Worm (Caenorhabditis elegans) whole organism, L2 larva: ENCODE results near the gene F01F1.14.

Experiments
- F13H6.1 ChIP-seq: sonication (generic microtip); optimal IDR thresholded peaks from 2 replicates; lab custom pipeline; 2016; ENCODE audit warnings: missing genetic modification characterization, missing compliant biosample characterization
- R02D3.7 ChIP-seq: fragments of 150-350 bp; optimal IDR thresholded peaks from 2 replicates; lab custom pipeline; 2014; ENCODE audit warnings: missing biosample characterization, missing genetic modification characterization
- ama-1 ChIP-seq: fragments of 150-350 bp; optimal IDR thresholded peaks from 2 replicates; lab custom pipeline; 2018; ENCODE audit warnings: inconsistent platforms
- blmp-1 ChIP-seq: sonication (generic microtip); optimal IDR thresholded peaks from 2 replicates; lab custom pipeline; 2017; ENCODE audit warnings: missing genetic modification characterization, mild to moderate bottlenecking, missing compliant biosample characterization, antibody characterized with exemption, moderate library complexity; ENCODE audit not compliant: insufficient read depth
- ceh-82 ChIP-seq: fragments of 150-350 bp; optimal IDR thresholded peaks from 2 replicates; lab custom pipeline; 2014; ENCODE audit warnings: missing biosample characterization, missing genetic modification characterization
- lin-39 ChIP-seq: fragments of 150-350 bp; optimal IDR thresholded peaks from 2 replicates; lab custom pipeline; 2014; ENCODE audit warnings: missing biosample characterization, missing genetic modification reagents, missing genetic modification characterization
- mab-5 ChIP-seq: fragments of 150-350 bp; optimal IDR thresholded peaks from 2 replicates; lab custom pipeline; 2014; ENCODE audit warnings: missing biosample characterization, missing genetic modification characterization
- nhr-23 ChIP-seq: fragments of 150-350 bp; optimal IDR thresholded peaks from 2 replicates; lab custom pipeline; 2014; ENCODE audit warnings: missing biosample characterization, missing genetic modification reagents, missing genetic modification characterization
- nhr-237 ChIP-seq: fragments of 150-350 bp; optimal IDR thresholded peaks from 2 replicates; lab custom pipeline; 2014; ENCODE audit warnings: missing biosample characterization, missing genetic modification characterization
- nhr-77 ChIP-seq: fragments of 150-350 bp; optimal IDR thresholded peaks from 2 replicates; lab custom pipeline; 2014; ENCODE audit warnings: missing biosample characterization, missing genetic modification characterization
- snpc-4 ChIP-seq: fragments of 150-350 bp; optimal IDR thresholded peaks from 2 replicates; lab custom pipeline; 2014; ENCODE audit warnings: missing biosample characterization, missing genetic modification characterization
- unc-39 ChIP-seq: fragments of 150-350 bp; optimal IDR thresholded peaks from 2 replicates; lab custom pipeline; 2014; ENCODE audit warnings: missing biosample characterization, missing genetic modification characterization
- ztf-11 ChIP-seq: sonication (generic microtip); optimal IDR thresholded peaks from 2 replicates; lab custom pipeline; 2017; ENCODE audit warnings: missing biosample characterization, missing genetic modification characterization
- ztf-4 ChIP-seq: fragments of 150-350 bp; optimal IDR thresholded peaks from 2 replicates; lab custom pipeline; 2014; ENCODE audit warnings: missing biosample characterization, missing genetic modification characterization

- TF ChIP-seq ama-1 (lab: Kevin White, UChicago) (no peak), mab-5 (tag; lab: Kevin White, UChicago) (no peak), snpc-4 (tag; lab: Kevin White, UChicago) (no peak), blmp-1 (tag; lab: Kevin White, UChicago) (peak; percentile 52), lin-39 (tag; lab: Kevin White, UChicago) (no peak), ztf-4 (no peak), nhr-237 (tag; lab: Kevin White, UChicago) (no peak), nhr-23 (tag; lab: Kevin White, UChicago) (no peak), R02D3.7 (tag; lab: Kevin White, UChicago) (no peak), unc-39 (tag; lab: Kevin White, UChicago) (no peak), ztf-11 (tag; lab: Kevin White, UChicago) (no peak), F13H6.1 (tag; lab: Kevin White, UChicago) (no peak), nhr-77 (tag; lab: Kevin White, UChicago) (no peak), ceh-82 (no peak)
These were observed 4.5 kb downstream of the F01F1.14 start, which contains the start of the genes mig-21 and F01F1.2 for ce11 chrIII:5878215-5878614.
